Worm (Caenorhabditis elegans): Measurements from ENCODE around the gene C07E3.4.

Gene C07E3.4

DNA sequence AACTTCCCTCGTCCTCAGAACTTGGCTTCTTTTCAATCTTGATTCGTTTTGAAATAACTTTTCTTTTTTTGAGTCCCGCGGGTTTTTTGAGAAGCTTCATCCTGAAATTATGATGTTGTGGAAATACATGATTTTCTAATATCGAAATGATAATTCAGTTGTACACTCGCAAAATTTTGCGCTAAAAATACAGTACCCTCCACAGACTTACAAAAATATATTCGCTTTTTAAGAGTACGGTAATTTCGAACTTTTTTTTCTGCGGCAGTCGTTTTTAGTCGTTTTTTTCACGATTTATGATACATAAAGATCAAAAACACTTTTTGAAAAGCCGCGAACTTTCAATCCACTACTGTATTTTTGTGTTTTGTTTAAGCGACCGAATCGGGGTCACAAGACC is 15.6 kb upstream of the C07E3.4 start, which contains the start of gene pro-2:
pro-2 (minus strand) TSS at position 101 of the 400 bp plus-strand sequence.
- TF ChIP-seq ama-1 (optimal IDR thresholded peaks at IDR 0.05): no peak
- TF ChIP-seq tbx-11 (GFP tag; IDR thresholded peaks at IDR 0.05): no peak
- no peak for TF ChIP-seq sea-1 (GFP tag; conservative IDR thresholded peaks at IDR 0.05)
- no peak for TF ChIP-seq hnd-1 (tag; optimal IDR thresholded peaks at IDR 0.05)
- TF ChIP-seq ets-7 (tag; optimal IDR thresholded peaks at IDR 0.05): no peak
- TF ChIP-seq hmg-4 (GFP tag; optimal IDR thresholded peaks at IDR 0.05): no peak
- TF ChIP-seq F13C5.2 (tag; optimal IDR thresholded peaks at IDR 0.05): no peak
- no peak for TF ChIP-seq hmbx-1 (tag; optimal IDR thresholded peaks at IDR 0.05)
- no peak for TF ChIP-seq flt-1 (GFP tag; IDR thresholded peaks at IDR 0.05)
- no peak for TF ChIP-seq B0310.2 (tag; optimal IDR thresholded peaks at IDR 0.05)
- TF ChIP-seq aly-1 (tag; optimal IDR thresholded peaks at IDR 0.05): no peak
- no peak for TF ChIP-seq pes-1 (GFP tag; IDR thresholded peaks at IDR 0.05)
- TF ChIP-seq ceh-36 (tag; optimal IDR thresholded peaks at IDR 0.05): no peak
- TF ChIP-seq tra-4 (tag; optimal IDR thresholded peaks at IDR 0.05): no peak
- TF ChIP-seq ceh-13 (GFP tag; optimal IDR thresholded peaks at IDR 0.05): no peak
- TF ChIP-seq scrt-1 (GFP tag; IDR thresholded peaks at IDR 0.05): no peak
- no peak for TF ChIP-seq tbx-37 (GFP tag; conservative IDR thresholded peaks at IDR 0.05)

ce11 chrII:10346075-10346474 is 14.5 kb upstream of the C07E3.4 start, which contains the start of gene C07E3.10:
C07E3.10 (plus strand) TSS chrII:10346375.
- TF ChIP-seq hmg-4 (GFP tag; optimal IDR thresholded peaks at IDR 0.05) (no peak), tra-4 (tag; optimal IDR thresholded peaks at IDR 0.05) (no peak), ceh-36 (tag; optimal IDR thresholded peaks at IDR 0.05) (no peak), tbx-11 (GFP tag; IDR thresholded peaks at IDR 0.05) (no peak), flt-1 (GFP tag; IDR thresholded peaks at IDR 0.05) (no peak), B0310.2 (tag; optimal IDR thresholded peaks at IDR 0.05) (no peak), scrt-1 (GFP tag; IDR thresholded peaks at IDR 0.05) (no peak), aly-1 (tag; optimal IDR thresholded peaks at IDR 0.05) (no peak), hmbx-1 (tag; optimal IDR thresholded peaks at IDR 0.05) (no peak), F13C5.2 (tag; optimal IDR thresholded peaks at IDR 0.05) (no peak), ets-7 (tag; optimal IDR thresholded peaks at IDR 0.05) (no peak), pes-1 (GFP tag; IDR thresholded peaks at IDR 0.05) (no peak), ceh-13 (GFP tag; optimal IDR thresholded peaks at IDR 0.05) (no peak), sea-1 (GFP tag; conservative IDR thresholded peaks at IDR 0.05) (no peak), tbx-37 (GFP tag; conservative IDR thresholded peaks at IDR 0.05) (no peak), hnd-1 (tag; optimal IDR thresholded peaks at IDR 0.05) (no peak), ama-1 (optimal IDR thresholded peaks at IDR 0.05) (no peak)

- no peak for TF ChIP-seq B0310.2 (tag; optimal IDR thresholded peaks at IDR 0.05)
- no peak for TF ChIP-seq ets-7 (tag; optimal IDR thresholded peaks at IDR 0.05)
- no peak for TF ChIP-seq tra-4 (tag; optimal IDR thresholded peaks at IDR 0.05)
- no peak for TF ChIP-seq hmbx-1 (tag; optimal IDR thresholded peaks at IDR 0.05)
- no peak for TF ChIP-seq sea-1 (GFP tag; conservative IDR thresholded peaks at IDR 0.05)
- no peak for TF ChIP-seq ceh-13 (GFP tag; optimal IDR thresholded peaks at IDR 0.05)
- TF ChIP-seq aly-1 (tag; optimal IDR thresholded peaks at IDR 0.05): no peak
- no peak for TF ChIP-seq F13C5.2 (tag; optimal IDR thresholded peaks at IDR 0.05)
- no peak for TF ChIP-seq scrt-1 (GFP tag; IDR thresholded peaks at IDR 0.05)
- TF ChIP-seq tbx-11 (GFP tag; IDR thresholded peaks at IDR 0.05): no peak
- TF ChIP-seq ceh-36 (tag; optimal IDR thresholded peaks at IDR 0.05): no peak
- TF ChIP-seq ama-1 (optimal IDR thresholded peaks at IDR 0.05): no peak
- TF ChIP-seq flt-1 (GFP tag; IDR thresholded peaks at IDR 0.05): no peak
- TF ChIP-seq tbx-37 (GFP tag; conservative IDR thresholded peaks at IDR 0.05): no peak
- no peak for TF ChIP-seq hmg-4 (GFP tag; optimal IDR thresholded peaks at IDR 0.05)
Observed at ce11 chrII:10349915-10350314, 10.7 kb upstream of the C07E3.4 start, which contains the start of gene stip-1. stip-1 (minus strand) TSS chrII:10350012.

DNA sequence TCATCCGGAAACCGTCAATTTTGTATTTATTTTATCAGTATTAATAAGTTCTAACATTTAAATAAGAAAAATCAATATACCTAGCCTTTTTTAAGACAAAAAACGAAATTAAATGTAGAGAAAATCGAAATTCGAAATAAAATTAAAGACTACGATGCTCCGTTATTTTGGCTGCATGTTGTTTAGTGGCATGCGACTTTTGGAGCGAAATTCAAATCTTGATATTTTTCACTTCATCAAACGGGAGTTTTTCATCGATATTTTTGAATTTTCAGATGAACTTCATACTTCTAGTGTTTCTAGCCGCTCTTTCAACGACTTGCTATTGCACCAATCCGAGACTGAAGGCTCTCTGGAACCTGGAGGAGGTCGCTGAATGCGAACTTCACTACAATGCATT is 10.1 kb upstream of the C07E3.4 start, which contains the start of gene C07E3.9:
C07E3.9 (plus strand) TSS at position 270 of the 400 bp plus-strand sequence.
- TF ChIP-seq tra-4 (tag; optimal IDR thresholded peaks at IDR 0.05) (no peak), ceh-36 (tag; optimal IDR thresholded peaks at IDR 0.05) (no peak), F13C5.2 (tag; optimal IDR thresholded peaks at IDR 0.05) (no peak), tbx-37 (GFP tag; conservative IDR thresholded peaks at IDR 0.05) (no peak), sea-1 (GFP tag; conservative IDR thresholded peaks at IDR 0.05) (no peak), ama-1 (optimal IDR thresholded peaks at IDR 0.05) (no peak), hmbx-1 (tag; optimal IDR thresholded peaks at IDR 0.05) (no peak), scrt-1 (GFP tag; IDR thresholded peaks at IDR 0.05) (no peak), tbx-11 (GFP tag; IDR thresholded peaks at IDR 0.05) (no peak), B0310.2 (tag; optimal IDR thresholded peaks at IDR 0.05) (no peak)

ce11 chrII:10351963-10352362 is 8.6 kb upstream of the C07E3.4 start, which contains the start of gene C07E3.8:
C07E3.8 (plus strand) TSS chrII:10352263.
- TF ChIP-seq tbx-37 (GFP tag; conservative IDR thresholded peaks at IDR 0.05) (no peak), sea-1 (GFP tag; conservative IDR thresholded peaks at IDR 0.05) (no peak), F13C5.2 (tag; optimal IDR thresholded peaks at IDR 0.05) (no peak), flt-1 (GFP tag; IDR thresholded peaks at IDR 0.05) (no peak), tbx-11 (GFP tag; IDR thresholded peaks at IDR 0.05) (no peak), ets-7 (tag; optimal IDR thresholded peaks at IDR 0.05) (no peak), B0310.2 (tag; optimal IDR thresholded peaks at IDR 0.05) (no peak), hmbx-1 (tag; optimal IDR thresholded peaks at IDR 0.05) (no peak), ceh-36 (tag; optimal IDR thresholded peaks at IDR 0.05) (no peak), ama-1 (optimal IDR thresholded peaks at IDR 0.05) (no peak), hnd-1 (tag; optimal IDR thresholded peaks at IDR 0.05) (no peak), tra-4 (tag; optimal IDR thresholded peaks at IDR 0.05) (no peak)

ce11 chrII:10357468-10358007 is 3.0 kb upstream of the C07E3.4 start, which contains the start of gene C07E3.3:
C07E3.3 (minus strand) TSS chrII:10357518.
- no peak for TF ChIP-seq hmg-4 (GFP tag; optimal IDR thresholded peaks at IDR 0.05)
- no peak for TF ChIP-seq pes-1 (GFP tag; IDR thresholded peaks at IDR 0.05)
- TF ChIP-seq sea-1 (GFP tag; conservative IDR thresholded peaks at IDR 0.05): no peak
- no peak for TF ChIP-seq hnd-1 (tag; optimal IDR thresholded peaks at IDR 0.05)
- TF ChIP-seq flt-1 (GFP tag; IDR thresholded peaks at IDR 0.05): no peak
- TF ChIP-seq tbx-11 (GFP tag; IDR thresholded peaks at IDR 0.05): no peak
- TF ChIP-seq ceh-13 (GFP tag; optimal IDR thresholded peaks at IDR 0.05): no peak
- no peak for TF ChIP-seq F13C5.2 (tag; optimal IDR thresholded peaks at IDR 0.05)
- TF ChIP-seq scrt-1 (GFP tag; IDR thresholded peaks at IDR 0.05): no peak
- no peak for TF ChIP-seq tra-4 (tag; optimal IDR thresholded peaks at IDR 0.05)
- no peak for TF ChIP-seq hmbx-1 (tag; optimal IDR thresholded peaks at IDR 0.05)
- no peak for TF ChIP-seq ama-1 (optimal IDR thresholded peaks at IDR 0.05)
- no peak for TF ChIP-seq B0310.2 (tag; optimal IDR thresholded peaks at IDR 0.05)
- TF ChIP-seq ceh-36 (tag; optimal IDR thresholded peaks at IDR 0.05): no peak
- TF ChIP-seq tbx-37 (GFP tag; conservative IDR thresholded peaks at IDR 0.05): no peak

Measured in whole organism, early embryonic.